Worm (Caenorhabditis elegans) whole organism, L1 larva: ENCODE results near the gene Y22D7AL.16.

ENCODE experiments used
- C34B4.2 ChIP-seq: sonication (generic microtip); optimal IDR thresholded peaks from 2 replicates; lab custom pipeline; 2017; ENCODE audit warnings: mild to moderate bottlenecking, missing genetic modification characterization, missing compliant biosample characterization
- F16B12.6 ChIP-seq: fragments of 150-350 bp; optimal IDR thresholded peaks from 2 replicates; lab custom pipeline; 2014; ENCODE audit warnings: missing biosample characterization, missing genetic modification characterization
- Y116A8C.19 ChIP-seq: sonication (generic microtip); optimal IDR thresholded peaks from 2 replicates; lab custom pipeline; 2016; ENCODE audit warnings: missing compliant biosample characterization, missing genetic modification characterization, borderline replicate concordance
- ama-1 ChIP-seq: fragments of 150-350 bp; optimal IDR thresholded peaks from 2 replicates; lab custom pipeline; 2014
- blmp-1 ChIP-seq: fragments of 150-350 bp; optimal IDR thresholded peaks from 2 replicates; lab custom pipeline; 2014; ENCODE audit warnings: missing biosample characterization, missing genetic modification characterization
- ceh-88 ChIP-seq: fragments of 200-800 bp; sonication (Bioruptor generic); IDR thresholded peaks from 2 replicates; pipeline ENCODE4 v1.3.6; 2022; ENCODE audit warnings: missing genetic modification characterization, missing compliant biosample characterization
- ceh-90 ChIP-seq: sonication (generic microtip); optimal IDR thresholded peaks from 2 replicates; lab custom pipeline; 2016; ENCODE audit warnings: missing genetic modification characterization, missing compliant biosample characterization
- dpl-1 ChIP-seq, 3 experiments: fragments of 150-350 bp in 2 of 3; sonication (generic microtip) in 1 of 3; optimal IDR thresholded peaks; 2 replicates each; lab custom pipeline; 2014 to 2017; ENCODE audit warnings: missing biosample characterization in 3 of 3, missing genetic modification characterization in 3 of 3, missing genetic modification reagents in 3 of 3
- dsc-1 ChIP-seq: sonication (generic microtip); optimal IDR thresholded peaks from 2 replicates; lab custom pipeline; 2016; ENCODE audit warnings: mild to moderate bottlenecking, missing genetic modification characterization, missing compliant biosample characterization
- efl-1 ChIP-seq, 4 experiments: fragments of 150-350 bp; optimal IDR thresholded peaks in 3 of 4; peaks in 1 of 4; 1 replicate in 1 of 4; 2 replicates in 3 of 4; lab custom pipeline; 2014; ENCODE audit warnings: missing biosample characterization in 2 of 4, missing genetic modification characterization in 2 of 4, missing genetic modification reagents in 2 of 4
- egl-13 ChIP-seq: sonication (generic microtip); optimal IDR thresholded peaks from 2 replicates; lab custom pipeline; 2016; ENCODE audit warnings: missing genotype, missing genetic modification reagents, missing genetic modification characterization, missing compliant biosample characterization
- elt-2 ChIP-seq: sonication (generic microtip); optimal IDR thresholded peaks from 2 replicates; lab custom pipeline; 2016; ENCODE audit warnings: missing genetic modification characterization, mild to moderate bottlenecking, inconsistent platforms, missing compliant biosample characterization, missing genetic modification reagents
- elt-3 ChIP-seq, 6 experiments: fragments of 150-350 bp in 1 of 6; sonication (generic microtip); optimal IDR thresholded peaks; 2 replicates each; lab custom pipeline; 2017 to 2018; ENCODE audit warnings: missing biosample characterization in 6 of 6, missing genetic modification characterization in 6 of 6, inconsistent platforms in 1 of 6
- fkh-10 ChIP-seq: sonication (generic microtip); optimal IDR thresholded peaks from 2 replicates; lab custom pipeline; 2017; ENCODE audit warnings: missing biosample characterization, missing genetic modification reagents, missing genetic modification characterization
- fkh-4 ChIP-seq: sonication (generic microtip); optimal IDR thresholded peaks from 2 replicates; lab custom pipeline; 2016; ENCODE audit warnings: missing compliant biosample characterization, missing genetic modification characterization, borderline replicate concordance
- hlh-4 ChIP-seq: sonication (generic microtip); optimal IDR thresholded peaks from 2 replicates; lab custom pipeline; 2016; ENCODE audit warnings: mild to moderate bottlenecking, missing genetic modification characterization, missing compliant biosample characterization
- lin-13 ChIP-seq: fragments of 150-350 bp; optimal IDR thresholded peaks from 2 replicates; lab custom pipeline; 2014; ENCODE audit warnings: missing biosample characterization, missing genetic modification reagents, missing genetic modification characterization
- lin-14 ChIP-seq: fragments of 200-800 bp; sonication (Bioruptor generic); optimal IDR thresholded peaks from 2 replicates; lab custom pipeline; 2018; ENCODE audit warnings: mild to moderate bottlenecking, missing genetic modification characterization, moderate library complexity, missing compliant biosample characterization
- lin-15B ChIP-seq: fragments of 150-350 bp; sonication (generic microtip); optimal IDR thresholded peaks from 3 replicates; lab custom pipeline; 2014; ENCODE audit warnings: missing biosample characterization, missing genetic modification characterization
- lin-35 ChIP-seq, 2 experiments: fragments of 150-350 bp; optimal IDR thresholded peaks; 2 replicates each; lab custom pipeline; 2014; ENCODE audit warnings: missing biosample characterization in 2 of 2, missing genetic modification characterization in 2 of 2, missing genetic modification reagents in 2 of 2
- lir-3 ChIP-seq: sonication (generic microtip); optimal IDR thresholded peaks from 2 replicates; lab custom pipeline; 2016; ENCODE audit warnings: mild to moderate bottlenecking, missing genetic modification characterization, moderate library complexity, missing compliant biosample characterization; ENCODE audit not compliant: poor library complexity
- lsy-2 ChIP-seq, 2 experiments: fragments of 150-350 bp; optimal IDR thresholded peaks; 2 replicates each; lab custom pipeline; 2014; ENCODE audit warnings: missing biosample characterization in 2 of 2, missing genetic modification characterization in 2 of 2
- mab-9 ChIP-seq: fragments of 200-800 bp; sonication (Bioruptor generic); IDR thresholded peaks from 2 replicates; pipeline ENCODE4 v1.3.6; 2022; ENCODE audit warnings: missing genetic modification reagents, missing genetic modification characterization, missing compliant biosample characterization
- mef-2 ChIP-seq: fragments of 150-350 bp; optimal IDR thresholded peaks from 2 replicates; lab custom pipeline; 2014; ENCODE audit warnings: missing biosample characterization, missing genetic modification characterization
- mep-1 ChIP-seq: fragments of 150-350 bp; optimal IDR thresholded peaks from 2 replicates; lab custom pipeline; 2014; ENCODE audit warnings: missing biosample characterization, missing genetic modification characterization
- nhr-12 ChIP-seq: sonication (generic microtip); optimal IDR thresholded peaks from 2 replicates; lab custom pipeline; 2017; ENCODE audit warnings: missing biosample characterization, missing genetic modification characterization
- nhr-19 ChIP-seq: fragments of 200-800 bp; sonication (Bioruptor generic); conservative IDR thresholded peaks from 2 replicates; pipeline ENCODE4 v1.3.6; 2022; ENCODE audit warnings: missing genetic modification characterization, missing compliant biosample characterization
- nhr-28 ChIP-seq: fragments of 150-350 bp; optimal IDR thresholded peaks from 2 replicates; lab custom pipeline; 2014; ENCODE audit warnings: missing biosample characterization, missing genetic modification characterization
- nhr-47 ChIP-seq: sonication (generic microtip); optimal IDR thresholded peaks from 2 replicates; lab custom pipeline; 2016; ENCODE audit warnings: mild to moderate bottlenecking, missing genetic modification characterization, moderate library complexity, missing compliant biosample characterization
- nhr-71 ChIP-seq: sonication (generic microtip); optimal IDR thresholded peaks from 2 replicates; lab custom pipeline; 2016; ENCODE audit warnings: mild to moderate bottlenecking, missing genetic modification characterization, moderate library complexity, missing compliant biosample characterization
- nhr-90 ChIP-seq: sonication (generic microtip); optimal IDR thresholded peaks from 2 replicates; lab custom pipeline; 2016; ENCODE audit warnings: mild to moderate bottlenecking, missing genetic modification characterization, missing compliant biosample characterization; ENCODE audit not compliant: poor library complexity
- pqm-1 ChIP-seq: sonication (generic microtip); optimal IDR thresholded peaks from 3 replicates; lab custom pipeline; 2017; ENCODE audit warnings: missing biosample characterization, missing genetic modification characterization
- skn-1 ChIP-seq: fragments of 150-350 bp; optimal IDR thresholded peaks from 2 replicates; lab custom pipeline; 2014; ENCODE audit warnings: missing biosample characterization, missing genetic modification characterization
- snpc-4 ChIP-seq: fragments of 150-350 bp; optimal IDR thresholded peaks from 2 replicates; lab custom pipeline; 2014; ENCODE audit warnings: missing biosample characterization, missing genetic modification characterization
- sox-4 ChIP-seq: sonication (generic microtip); optimal IDR thresholded peaks from 2 replicates; lab custom pipeline; 2016; ENCODE audit warnings: missing genetic modification characterization, missing compliant biosample characterization
- sup-37 ChIP-seq: fragments of 200-800 bp; sonication (Bioruptor generic); optimal IDR thresholded peaks from 2 replicates; lab custom pipeline; 2018; ENCODE audit warnings: mild to moderate bottlenecking, missing genetic modification characterization, missing compliant biosample characterization
- unc-130 ChIP-seq: fragments of 150-350 bp; optimal IDR thresholded peaks from 2 replicates; lab custom pipeline; 2017; ENCODE audit warnings: missing biosample characterization, missing genetic modification characterization, inconsistent platforms
- unc-98 ChIP-seq: fragments of 200-800 bp; sonication (Bioruptor generic); IDR thresholded peaks from 2 replicates; pipeline ENCODE4 v1.3.6; 2022; ENCODE audit warnings: missing genetic modification characterization, missing compliant biosample characterization
- vab-15 ChIP-seq: sonication (generic microtip); optimal IDR thresholded peaks from 2 replicates; lab custom pipeline; 2017; ENCODE audit warnings: missing genotype, mild to moderate bottlenecking, missing genetic modification characterization, missing compliant biosample characterization
- zip-4 ChIP-seq: fragments of 200-800 bp; sonication (Bioruptor generic); optimal IDR thresholded peaks from 2 replicates; lab custom pipeline; 2018; ENCODE audit warnings: mild to moderate bottlenecking, missing genetic modification characterization, moderate library complexity, missing compliant biosample characterization
- ztf-11 ChIP-seq, 2 experiments: sonication (generic microtip); optimal IDR thresholded peaks; 2 replicates each; lab custom pipeline; 2016 to 2017; ENCODE audit warnings: missing genetic modification characterization in 2 of 2, missing biosample characterization in 1 of 2, missing compliant biosample characterization in 1 of 2
- ztf-4 ChIP-seq: fragments of 150-350 bp; optimal IDR thresholded peaks from 2 replicates; lab custom pipeline; 2014; ENCODE audit warnings: missing biosample characterization, missing genetic modification characterization

The Y22D7AL.16 gene

ce11 chrIII:1622329-1622728, 42.7 kb downstream of the Y22D7AL.16 start (continued):
- TF ChIP-seq dpl-1 (GFP tag; optimal IDR thresholded peaks at IDR 0.05; lab: Kevin White, UChicago) (no peak), nhr-19 (GFP tag; lab: Robert Waterston, UW) (peak; percentile 42), nhr-71 (tag; lab: Kevin White, UChicago) (peak; percentile 79), nhr-12 (tag; lab: Kevin White, UChicago) (no peak), fkh-4 (tag; lab: Kevin White, UChicago) (no peak), mep-1 (tag; lab: Kevin White, UChicago) (peak; percentile 17), lsy-2 (tag; optimal IDR thresholded peaks at IDR 0.05; lab: Kevin White, UChicago) (peak in 1 of 2 experiments; percentile 7), C34B4.2 (no peak), Y116A8C.19 (tag; lab: Kevin White, UChicago) (no peak), lin-14 (peak; percentile 7), zip-4 (GFP tag; lab: Kevin White, UChicago) (no peak), ama-1 (lab: Kevin White, UChicago) (peak; percentile 29), elt-3 (tag; optimal IDR thresholded peaks at IDR 0.05; lab: Kevin White, UChicago) (peak in 3 of 6 experiments; percentile 12 to 67 (median 62)), ztf-4 (tag; lab: Kevin White, UChicago) (peak; percentile 18)

- no peak for TF ChIP-seq blmp-1
- TF ChIP-seq efl-1 (optimal IDR thresholded peaks at IDR 0.05; lab: Kevin White, UChicago) = no peak
- peak in 1 of 2 experiments; percentile 0 for TF ChIP-seq efl-1 (GFP tag; optimal IDR thresholded peaks at IDR 0.05 in 1 of 2; lab: Kevin White, UChicago)
Observed at ce11 chrIII:1621330-1621729, 43.7 kb downstream of the Y22D7AL.16 start.

DNA sequence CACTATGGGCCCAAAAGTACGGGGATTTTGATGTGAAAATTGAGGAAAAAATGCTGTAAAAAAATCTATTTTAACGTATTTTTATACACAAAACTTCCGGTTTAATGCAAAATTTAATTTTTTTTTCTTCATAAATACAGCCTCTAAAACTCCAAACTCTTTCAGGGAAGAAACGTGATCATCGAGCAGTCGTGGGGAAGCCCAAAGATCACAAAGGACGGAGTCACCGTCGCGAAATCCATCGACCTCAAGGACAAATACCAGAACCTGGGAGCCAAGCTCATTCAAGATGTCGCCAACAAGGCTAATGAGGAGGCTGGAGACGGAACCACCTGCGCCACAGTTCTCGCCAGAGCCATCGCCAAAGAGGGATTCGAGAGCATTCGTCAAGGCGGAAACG, 45.1 kb downstream of the Y22D7AL.16 start:
- TF ChIP-seq lin-35 (GFP tag; optimal IDR thresholded peaks at IDR 0.05; lab: Kevin White, UChicago) (no peak), dsc-1 (tag; lab: Kevin White, UChicago) (no peak), nhr-90 (tag; lab: Kevin White, UChicago) (no peak), ama-1 (lab: Kevin White, UChicago) (no peak), ceh-90 (tag; lab: Kevin White, UChicago) (no peak), fkh-10 (no peak), F16B12.6 (tag; lab: Kevin White, UChicago) (no peak), vab-15 (no peak), mef-2 (tag; lab: Kevin White, UChicago) (no peak), egl-13 (no peak), sox-4 (tag; lab: Kevin White, UChicago) (no peak)

DNA sequence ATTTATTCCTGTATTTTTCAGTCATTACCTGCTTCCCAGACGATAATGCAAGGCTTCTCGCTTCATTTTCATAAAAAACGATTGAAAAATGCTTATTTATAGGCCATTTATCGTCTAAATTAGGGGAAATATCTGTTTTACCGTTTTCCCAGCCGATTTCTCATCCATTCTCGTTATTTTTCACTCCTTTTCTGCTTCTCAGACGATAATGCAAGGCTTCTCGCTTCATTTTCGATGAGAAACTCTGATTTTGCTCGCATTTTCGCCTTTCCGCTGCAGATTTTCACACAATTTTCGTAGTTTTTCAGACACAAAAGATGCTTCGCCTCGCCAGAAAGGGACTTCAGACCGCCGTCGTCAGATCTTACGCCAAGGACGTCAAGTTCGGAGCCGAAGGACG, 45.6 kb downstream of the Y22D7AL.16 start, which contains the start of gene hsp-60:
Gene hsp-60, plus strand, starts transcription at position 301 of the 400 bp plus-strand sequence.
- TF ChIP-seq lir-3 (tag; lab: Kevin White, UChicago) (no peak), hlh-4 (tag; lab: Kevin White, UChicago) (no peak), efl-1 (optimal IDR thresholded peaks at IDR 0.05; lab: Kevin White, UChicago) (no peak), efl-1 (GFP tag; optimal IDR thresholded peaks at IDR 0.05 in 1 of 2; lab: Kevin White, UChicago) (no peak), C34B4.2 (no peak), lsy-2 (tag; optimal IDR thresholded peaks at IDR 0.05; lab: Kevin White, UChicago) (no peak), nhr-28 (no peak), sup-37 (GFP tag; lab: Kevin White, UChicago) (no peak), fkh-10 (no peak), mab-9 (GFP tag; lab: Robert Waterston, UW) (no peak), unc-98 (no peak), lin-15B (tag; lab: Kevin White, UChicago) (no peak), lin-13 (GFP tag; lab: Kevin White, UChicago) (no peak)

ce11 chrIII:1618915-1619314, 46.1 kb downstream of the Y22D7AL.16 start, which contains the start of gene Y22D7AL.10:
TSS of gene Y22D7AL.10 (minus strand) at chrIII:1618929.
- TF ChIP-seq C34B4.2 (peak; percentile 95), snpc-4 (tag; lab: Kevin White, UChicago) (peak; percentile 90), elt-3 (tag; optimal IDR thresholded peaks at IDR 0.05; lab: Kevin White, UChicago) (peak in 3 of 6 experiments; percentile 86 to 97 (median 94)), ceh-88 (GFP tag; lab: Robert Waterston, UW) (peak; percentile 99), mef-2 (tag; lab: Kevin White, UChicago) (peak; percentile 85), lsy-2 (tag; optimal IDR thresholded peaks at IDR 0.05; lab: Kevin White, UChicago) (peak; percentile 97 to 98), elt-2 (tag; lab: Kevin White, UChicago) (peak; percentile 96), F16B12.6 (tag; lab: Kevin White, UChicago) (peak; percentile 67), lin-15B (tag; lab: Kevin White, UChicago) (peak; percentile 97), unc-130 (peak; percentile 97), nhr-47 (peak; percentile 100), ztf-4 (tag; lab: Kevin White, UChicago) (peak; percentile 97), ztf-11 (tag; optimal IDR thresholded peaks at IDR 0.05; lab: Kevin White, UChicago) (peak; percentile 99 to 100), unc-98 (peak; percentile 95), efl-1 (optimal IDR thresholded peaks at IDR 0.05; lab: Kevin White, UChicago) (peak; percentile 95), efl-1 (GFP tag; optimal IDR thresholded peaks at IDR 0.05 in 1 of 2; lab: Kevin White, UChicago) (peak; percentile 86 to 99), pqm-1 (tag; lab: Kevin White, UChicago) (no peak), ceh-90 (tag; lab: Kevin White, UChicago) (peak; percentile 73), lin-35 (GFP tag; optimal IDR thresholded peaks at IDR 0.05; lab: Kevin White, UChicago) (peak; percentile 90 to 94), skn-1 (peak; percentile 92), sup-37 (GFP tag; lab: Kevin White, UChicago) (peak; percentile 98)
